Fruit fly (Drosophila melanogaster) whole organism, embryonic: ENCODE data around the gene COX7B.
A peak's percentile ranks its signal among the peaks of the same experiment; 100 is the strongest.

Experiments
- BEAF-32 ChIP-seq: fragments of 200-800 bp; sonication (Bioruptor generic); optimal IDR thresholded peaks from 3 replicates; lab custom pipeline; 2017; ENCODE audit warnings: missing biosample characterization, missing genetic modification characterization, mild to moderate bottlenecking, moderate library complexity, missing genetic modification reagents
- Bteb2 ChIP-seq: fragments of 200-800 bp; sonication (Bioruptor generic); optimal IDR thresholded peaks from 2 replicates; lab custom pipeline; 2016; ENCODE audit warnings: missing biosample characterization, missing genetic modification characterization
- CG13287 ChIP-seq: fragments of 200-800 bp; sonication (Bioruptor generic); IDR thresholded peaks from 2 replicates; pipeline ENCODE4 v1.3.6; 2022; ENCODE audit warnings: missing biosample characterization, missing genetic modification characterization; ENCODE audit not compliant: partially characterized antibody
- CG15011 ChIP-seq: fragments of 200-800 bp; sonication (Bioruptor generic); optimal IDR thresholded peaks from 3 replicates; lab custom pipeline; 2018; ENCODE audit warnings: missing biosample characterization, mild to moderate bottlenecking, missing genetic modification characterization
- CG2199 ChIP-seq: fragments of 200-800 bp; sonication (Bioruptor generic); IDR thresholded peaks from 3 replicates; pipeline ENCODE4 v1.3.6; 2022; ENCODE audit warnings: missing biosample characterization, missing genetic modification characterization
- CG31365 ChIP-seq: fragments of 200-800 bp; sonication (Bioruptor generic); optimal IDR thresholded peaks from 2 replicates; lab custom pipeline; 2018; ENCODE audit warnings: missing biosample characterization, mild to moderate bottlenecking, missing genetic modification characterization
- CG31388 ChIP-seq: fragments of 200-800 bp; sonication (Bioruptor generic); optimal IDR thresholded peaks from 2 replicates; lab custom pipeline; 2016; ENCODE audit warnings: missing biosample characterization, missing genetic modification characterization
- CG31441 ChIP-seq: fragments of 200-800 bp; sonication (Bioruptor generic); IDR thresholded peaks from 2 replicates; pipeline ENCODE4 v1.3.6; 2022; ENCODE audit warnings: missing biosample characterization, missing genetic modification characterization
- CG32767 ChIP-seq: fragments of 200-800 bp; sonication (Bioruptor generic); IDR thresholded peaks from 2 replicates; pipeline ENCODE4 v1.3.6; 2022; ENCODE audit warnings: missing biosample characterization, missing genetic modification characterization
- CG5953 ChIP-seq: fragments of 200-800 bp; sonication (Bioruptor generic); IDR thresholded peaks from 2 replicates; pipeline ENCODE4 v1.3.6; 2022; ENCODE audit warnings: missing biosample characterization, missing genetic modification characterization
- CG6689 ChIP-seq: fragments of 200-800 bp; sonication (Bioruptor generic); IDR thresholded peaks from 2 replicates; pipeline ENCODE4 v1.3.6; 2022; ENCODE audit warnings: missing biosample characterization, missing genetic modification characterization
- CG6791 ChIP-seq: fragments of 200-800 bp; sonication (Bioruptor generic); IDR thresholded peaks from 3 replicates; pipeline ENCODE4 v1.3.6; 2022; ENCODE audit warnings: missing biosample characterization, missing genetic modification characterization; ENCODE audit not compliant: partially characterized antibody
- CG7357 ChIP-seq: fragments of 200-800 bp; sonication (Bioruptor generic); IDR thresholded peaks from 3 replicates; pipeline ENCODE4 v1.3.6; 2022; ENCODE audit warnings: missing biosample characterization, missing genetic modification characterization
- CG7839 ChIP-seq: fragments of 200-800 bp; sonication (Bioruptor generic); optimal IDR thresholded peaks from 3 replicates; lab custom pipeline; 2018; ENCODE audit warnings: missing biosample characterization, mild to moderate bottlenecking, missing genetic modification characterization, moderate library complexity
- CG8388 ChIP-seq: fragments of 200-800 bp; sonication (Bioruptor generic); optimal IDR thresholded peaks from 2 replicates; lab custom pipeline; 2019; ENCODE audit warnings: missing biosample characterization, mild to moderate bottlenecking, missing genetic modification characterization, moderate library complexity
- Camta ChIP-seq: fragments of 200-800 bp; sonication (Bioruptor generic); optimal IDR thresholded peaks from 2 replicates; lab custom pipeline; 2016; ENCODE audit warnings: missing biosample characterization, missing genetic modification characterization
- Dll ChIP-seq: fragments of 200-800 bp; sonication (Bioruptor generic); IDR thresholded peaks from 4 replicates; pipeline ENCODE4 v1.3.6; 2022; ENCODE audit warnings: missing biosample characterization, missing genetic modification characterization; ENCODE audit not compliant: partially characterized antibody
- Ets65A ChIP-seq: fragments of 200-800 bp; sonication (Bioruptor generic); peaks from one replicate; lab custom pipeline; 2016; ENCODE audit warnings: missing biosample characterization, missing genetic modification characterization
- HLH4C ChIP-seq: fragments of 200-800 bp; sonication (Bioruptor generic); IDR thresholded peaks from 3 replicates; pipeline ENCODE4 v1.3.6; 2022; ENCODE audit warnings: missing biosample characterization, missing genetic modification characterization; ENCODE audit not compliant: partially characterized antibody
- HLH54F ChIP-seq: fragments of 200-800 bp; sonication (Bioruptor generic); optimal IDR thresholded peaks from 3 replicates; lab custom pipeline; 2016; ENCODE audit warnings: missing biosample characterization, missing genetic modification characterization
- Hand ChIP-seq: fragments of 200-800 bp; sonication (Bioruptor generic); optimal IDR thresholded peaks from 2 replicates; lab custom pipeline; 2017; ENCODE audit warnings: mild to moderate bottlenecking, missing biosample characterization, missing genetic modification reagents, missing genetic modification characterization
- Lpt ChIP-seq: fragments of >200 bp; optimal IDR thresholded peaks from 2 replicates; lab custom pipeline; 2018; ENCODE audit warnings: missing biosample characterization, missing genetic modification characterization
- Rfx ChIP-seq: fragments of 200-800 bp; sonication (Bioruptor generic); IDR thresholded peaks from 2 replicates; pipeline ENCODE4 v1.3.6; 2022; ENCODE audit warnings: missing biosample characterization, missing genetic modification characterization
- Scr ChIP-seq: fragments of 200-800 bp; sonication (Bioruptor generic); IDR thresholded peaks from 2 replicates; pipeline ENCODE4 v1.3.6; 2022; ENCODE audit warnings: missing biosample characterization, missing genetic modification characterization; ENCODE audit not compliant: partially characterized antibody
- Vsx1 ChIP-seq: fragments of 200-800 bp; sonication (Bioruptor generic); optimal IDR thresholded peaks from 2 replicates; lab custom pipeline; 2017; ENCODE audit warnings: missing biosample characterization, mild to moderate bottlenecking, missing genetic modification characterization, missing genetic modification reagents
- ab ChIP-seq: fragments of 200-800 bp; sonication (Bioruptor generic); optimal IDR thresholded peaks from 2 replicates; lab custom pipeline; 2016; ENCODE audit warnings: missing biosample characterization, missing genetic modification characterization
- amos ChIP-seq: fragments of 200-800 bp; sonication (Bioruptor generic); IDR thresholded peaks from 2 replicates; pipeline ENCODE4 v1.3.6; 2022; ENCODE audit warnings: missing biosample characterization, missing genetic modification characterization; ENCODE audit not compliant: partially characterized antibody
- ap ChIP-seq: fragments of 200-800 bp; sonication (Bioruptor generic); IDR thresholded peaks from 2 replicates; pipeline ENCODE4 v1.3.6; 2022; ENCODE audit warnings: missing biosample characterization, missing genetic modification characterization
- ase ChIP-seq: fragments of 200-800 bp; sonication (Bioruptor generic); IDR thresholded peaks from 3 replicates; pipeline ENCODE4 v1.3.6; 2022; ENCODE audit warnings: missing biosample characterization, missing genetic modification characterization
- chif ChIP-seq, 2 experiments: fragments of 200-800 bp; sonication (Bioruptor generic); optimal IDR thresholded peaks; 3 replicates each; lab custom pipeline; 2016; ENCODE audit warnings: missing biosample characterization in 2 of 2, missing genetic modification characterization in 2 of 2
- chinmo ChIP-seq: fragments of 200-800 bp; sonication (Bioruptor generic); IDR thresholded peaks from 4 replicates; pipeline ENCODE4 v1.3.6; 2022; ENCODE audit warnings: missing biosample characterization, missing genetic modification characterization; ENCODE audit not compliant: partially characterized antibody
- chm ChIP-seq: fragments of 200-800 bp; sonication (Bioruptor generic); IDR thresholded peaks from 2 replicates; pipeline ENCODE4 v1.3.6; 2022; ENCODE audit warnings: missing biosample characterization, missing genetic modification characterization
- crol ChIP-seq: fragments of 200-800 bp; sonication (Bioruptor generic); IDR thresholded peaks from 2 replicates; pipeline ENCODE4 v1.3.6; 2022; ENCODE audit warnings: missing biosample characterization, missing genetic modification characterization
- dimm ChIP-seq: fragments of 200-800 bp; sonication (Bioruptor generic); IDR thresholded peaks from 2 replicates; pipeline ENCODE4 v1.3.6; 2022; ENCODE audit warnings: missing biosample characterization, missing genetic modification characterization
- gfzf ChIP-seq: fragments of 200-800 bp; sonication (Bioruptor generic); optimal IDR thresholded peaks from 2 replicates; lab custom pipeline; 2016; ENCODE audit warnings: missing biosample characterization, mild to moderate bottlenecking, missing genetic modification characterization, moderate library complexity
- hb ChIP-seq: fragments of 200-800 bp; sonication (Bioruptor generic); IDR thresholded peaks from 3 replicates; pipeline ENCODE4 v1.3.6; 2022; ENCODE audit warnings: missing biosample characterization, missing genetic modification characterization; ENCODE audit not compliant: partially characterized antibody
- luna ChIP-seq: fragments of 200-800 bp; sonication (Bioruptor generic); optimal IDR thresholded peaks from 2 replicates; lab custom pipeline; 2016; ENCODE audit warnings: missing biosample characterization, missing genetic modification characterization
- ro ChIP-seq: fragments of 200-800 bp; sonication (Bioruptor generic); IDR thresholded peaks from 2 replicates; pipeline ENCODE4 v1.3.6; 2022; ENCODE audit warnings: missing biosample characterization, missing genetic modification characterization
- row ChIP-seq: fragments of 200-800 bp; sonication (Bioruptor generic); IDR thresholded peaks from 3 replicates; pipeline ENCODE4 v1.3.6; 2022; ENCODE audit warnings: missing biosample characterization, missing genetic modification characterization
- scrt ChIP-seq: fragments of 200-800 bp; sonication (Bioruptor generic); optimal IDR thresholded peaks from 2 replicates; lab custom pipeline; 2018; ENCODE audit warnings: missing biosample characterization, mild to moderate bottlenecking, missing genetic modification characterization, moderate library complexity
- sens ChIP-seq: fragments of 200-800 bp; sonication (Bioruptor generic); peaks from one replicate; lab custom pipeline; 2016; ENCODE audit warnings: missing biosample characterization, missing genetic modification characterization
- slbo ChIP-seq: fragments of 200-800 bp; sonication (Bioruptor generic); IDR thresholded peaks from 2 replicates; pipeline ENCODE4 v1.3.6; 2022; ENCODE audit warnings: missing biosample characterization, missing genetic modification characterization
- so ChIP-seq: fragments of 200-800 bp; sonication (Bioruptor generic); IDR thresholded peaks from 3 replicates; pipeline ENCODE4 v1.3.6; 2022; ENCODE audit warnings: missing biosample characterization, missing genetic modification characterization
- unc-4 ChIP-seq: fragments of 200-800 bp; sonication (Bioruptor generic); IDR thresholded peaks from 2 replicates; pipeline ENCODE4 v1.3.6; 2022; ENCODE audit warnings: missing biosample characterization, missing genetic modification characterization; ENCODE audit not compliant: partially characterized antibody
- zen2 ChIP-seq: fragments of 200-800 bp; sonication (Bioruptor generic); IDR thresholded peaks from 3 replicates; pipeline ENCODE4 v1.3.6; 2022; ENCODE audit warnings: missing biosample characterization, missing genetic modification characterization; ENCODE audit not compliant: partially characterized antibody

The COX7B gene

dm6 chr3L:17401411-17401810 lies 23.9 kb upstream of the COX7B start (continued):
- TF ChIP-seq CG7357 (GFP tag; lab: Robert Waterston, UW), result no peak
- no peak for TF ChIP-seq Rfx (GFP tag; lab: Robert Waterston, UW)
- TF ChIP-seq chinmo (GFP tag; lab: Robert Waterston, UW), result 0 out of 4 replicates have a peak, but pooled peaks have one; percentile 25
- no peak for TF ChIP-seq Bteb2 (GFP tag; lab: Kevin White, UChicago)

- TF ChIP-seq sens (GFP tag; lab: Kevin White, UChicago), result no peak
- peak; percentile 91 for TF ChIP-seq Ets65A
- peak; percentile 65 for TF ChIP-seq CG8388 (GFP tag; lab: Kevin White, UChicago)
- 0 out of 2 replicates have a peak, but pooled peaks have one; percentile 12 for TF ChIP-seq dimm (GFP tag; lab: Robert Waterston, UW)
- no peak for TF ChIP-seq CG7839 (tag; lab: Kevin White, UChicago)
Observed at dm6 chr3L:17402399-17402798, 22.9 kb upstream of the COX7B start.

dm6 chr3L:17403268-17403667 lies 22.0 kb upstream of the COX7B start:
- TF ChIP-seq CG13287 (GFP tag; lab: Robert Waterston, UW) (peak; percentile 37; the same call in 1 of the 2 replicates), Scr (GFP tag; lab: Robert Waterston, UW) (peak; percentile 54), crol (GFP tag; lab: Robert Waterston, UW) (peak; percentile 55), chif (GFP tag; optimal IDR thresholded peaks at IDR 0.05; lab: Kevin White, UChicago) (no peak), HLH4C (GFP tag; lab: Robert Waterston, UW) (peak; percentile 33; the same call in 1 of the 3 replicates), CG31441 (GFP tag; lab: Robert Waterston, UW) (no peak), unc-4 (GFP tag; lab: Robert Waterston, UW) (0 out of 2 replicates have a peak, but pooled peaks have one; percentile 35), chinmo (GFP tag; lab: Robert Waterston, UW) (0 out of 4 replicates have a peak, but pooled peaks have one; percentile 47), CG2199 (GFP tag; lab: Robert Waterston, UW) (0 out of 3 replicates have a peak, but pooled peaks have one; percentile 44), BEAF-32 (GFP tag; lab: Kevin White, UChicago) (peak; percentile 35), CG15011 (GFP tag; lab: Kevin White, UChicago) (no peak), CG6791 (GFP tag; lab: Robert Waterston, UW) (0 out of 3 replicates have a peak, but pooled peaks have one; percentile 56), amos (GFP tag; lab: Robert Waterston, UW) (peak; percentile 43; the same call in 1 of the 2 replicates), hb (0 out of 3 replicates have a peak, but pooled peaks have one; percentile 48), Dll (GFP tag; lab: Robert Waterston, UW) (peak; percentile 54; the same call in 1 of the 4 replicates), Camta (GFP tag; lab: Kevin White, UChicago) (no peak)

dm6 chr3L:17404646-17405045 lies 20.6 kb upstream of the COX7B start:
- TF ChIP-seq Vsx1 (GFP tag; lab: Kevin White, UChicago), result peak; percentile 40
- 0 out of 3 replicates have a peak, but pooled peaks have one; percentile 25 for TF ChIP-seq so
- TF ChIP-seq ro (GFP tag; lab: Robert Waterston, UW), result no peak
- TF ChIP-seq zen2 (GFP tag; lab: Robert Waterston, UW), result no peak
- TF ChIP-seq HLH54F (GFP tag; lab: Kevin White, UChicago), result no peak
- TF ChIP-seq ab (GFP tag; lab: Kevin White, UChicago), result no peak
- no peak for TF ChIP-seq luna (GFP tag; lab: Kevin White, UChicago)
- no peak for TF ChIP-seq gfzf (GFP tag; lab: Kevin White, UChicago)
- no peak for TF ChIP-seq CG31365 (tag; lab: Kevin White, UChicago)
- no peak for TF ChIP-seq Hand (GFP tag; lab: Kevin White, UChicago)
- TF ChIP-seq ase (GFP tag; lab: Robert Waterston, UW), result no peak
- TF ChIP-seq CG31388 (GFP tag; lab: Kevin White, UChicago), result no peak
- no peak for TF ChIP-seq CG32767 (GFP tag; lab: Robert Waterston, UW)
- TF ChIP-seq ap (GFP tag; lab: Robert Waterston, UW), result 0 out of 2 replicates have a peak, but pooled peaks have one; percentile 21
- TF ChIP-seq slbo, result peak; percentile 42
- no peak for TF ChIP-seq CG6689 (GFP tag; lab: Robert Waterston, UW)
- TF ChIP-seq scrt (GFP tag; lab: Kevin White, UChicago), result no peak
- no peak for TF ChIP-seq CG5953 (GFP tag; lab: Robert Waterston, UW)
- TF ChIP-seq Scr (GFP tag; lab: Robert Waterston, UW), result no peak
- peak; percentile 75 for TF ChIP-seq row (GFP tag; lab: Robert Waterston, UW)
- no peak for TF ChIP-seq Lpt (GFP tag; lab: Kevin White, UChicago)
- TF ChIP-seq chm (GFP tag; lab: Robert Waterston, UW), result peak; percentile 20; the same call in 1 of the 2 replicates
